Worm (Caenorhabditis elegans) whole organism, L3 larva: ENCODE data around the gene srt-18.

ENCODE experiments used
- R02D3.7 ChIP-seq: fragments of 150-350 bp; optimal IDR thresholded peaks from 2 replicates; lab custom pipeline; 2014; ENCODE audit warnings: missing biosample characterization, missing genetic modification characterization
- ceh-28 ChIP-seq: fragments of 150-350 bp; optimal IDR thresholded peaks from 2 replicates; lab custom pipeline; 2014; ENCODE audit warnings: missing biosample characterization, missing genetic modification reagents, missing genetic modification characterization
- daf-12 ChIP-seq: fragments of 150-350 bp; optimal IDR thresholded peaks from 2 replicates; lab custom pipeline; 2014; ENCODE audit warnings: missing biosample characterization, missing genetic modification reagents, missing genetic modification characterization
- nhr-25 ChIP-seq: sonication (generic microtip); optimal IDR thresholded peaks from 2 replicates; lab custom pipeline; 2017; ENCODE audit warnings: missing biosample characterization, missing genetic modification characterization
- nhr-76 ChIP-seq: fragments of 150-350 bp; sonication (generic microtip); optimal IDR thresholded peaks from 5 replicates; lab custom pipeline; 2014; ENCODE audit warnings: missing biosample characterization, missing genetic modification characterization
- nhr-77 ChIP-seq: fragments of 150-350 bp; optimal IDR thresholded peaks from 2 replicates; lab custom pipeline; 2014; ENCODE audit warnings: missing biosample characterization, missing genetic modification characterization
- pqm-1 ChIP-seq: fragments of 150-350 bp; optimal IDR thresholded peaks from 2 replicates; lab custom pipeline; 2017; ENCODE audit warnings: missing biosample characterization, missing genetic modification characterization, inconsistent platforms
- skn-1 ChIP-seq: fragments of 150-350 bp; optimal IDR thresholded peaks from 2 replicates; lab custom pipeline; 2014; ENCODE audit warnings: missing biosample characterization, missing genetic modification characterization
- unc-62 ChIP-seq: fragments of 150-350 bp; sonication (generic microtip); optimal IDR thresholded peaks from 4 replicates; lab custom pipeline; 2014; ENCODE audit warnings: missing biosample characterization, missing genetic modification reagents, missing genetic modification characterization
- ztf-11 ChIP-seq: fragments of 150-350 bp; optimal IDR thresholded peaks from 2 replicates; lab custom pipeline; 2014; ENCODE audit warnings: missing biosample characterization, missing genetic modification characterization

ce11 chrV:9063134-9063533 lies 47.7 kb upstream of the srt-18 start:
- TF ChIP-seq pqm-1 (tag; lab: Kevin White, UChicago) = no peak
- no peak for TF ChIP-seq nhr-25 (tag; lab: Kevin White, UChicago)
- no peak for TF ChIP-seq R02D3.7 (tag; lab: Kevin White, UChicago)
- TF ChIP-seq ztf-11 (tag; lab: Kevin White, UChicago) = no peak
- TF ChIP-seq ceh-28 (tag; lab: Kevin White, UChicago) = no peak
- TF ChIP-seq nhr-76 (tag; lab: Kevin White, UChicago) = no peak
- TF ChIP-seq nhr-77 (tag; lab: Kevin White, UChicago) = no peak
- no peak for TF ChIP-seq skn-1
- no peak for TF ChIP-seq daf-12 (tag; lab: Kevin White, UChicago)
- TF ChIP-seq unc-62 (GFP tag; lab: Kevin White, UChicago) = no peak
